Fruit fly (Drosophila melanogaster) whole organism, embryonic: ENCODE results near the gene CG43800.

Experiments
- Atf3 ChIP-seq: fragments of 200-800 bp; sonication (Bioruptor generic); optimal IDR thresholded peaks from 3 replicates; lab custom pipeline; 2016; ENCODE audit warnings: missing biosample characterization, missing genetic modification characterization
- Atf6 ChIP-seq: fragments of 200-800 bp; sonication (Bioruptor generic); IDR thresholded peaks from 2 replicates; pipeline ENCODE4 v1.3.6; 2022; ENCODE audit warnings: missing biosample characterization, missing genetic modification characterization
- CG14441 ChIP-seq: fragments of 200-800 bp; sonication (Bioruptor generic); IDR thresholded peaks from 2 replicates; pipeline ENCODE4 v1.3.6; 2022; ENCODE audit warnings: missing biosample characterization, missing genetic modification characterization
- CG15601 ChIP-seq: fragments of 200-800 bp; sonication (Bioruptor generic); optimal IDR thresholded peaks from 3 replicates; lab custom pipeline; 2019; ENCODE audit warnings: missing biosample characterization, mild to moderate bottlenecking, missing genetic modification characterization, moderate library complexity
- CG16813 ChIP-seq: fragments of 200-800 bp; sonication (Bioruptor generic); IDR thresholded peaks from 3 replicates; pipeline ENCODE4 v1.3.6; 2022; ENCODE audit warnings: missing biosample characterization, missing genetic modification characterization; ENCODE audit not compliant: partially characterized antibody
- CG17186 ChIP-seq: fragments of 200-800 bp; sonication (Bioruptor generic); optimal IDR thresholded peaks from 3 replicates; lab custom pipeline; 2017; ENCODE audit warnings: missing biosample characterization, missing genetic modification reagents, missing genetic modification characterization
- CG17359 ChIP-seq: fragments of 200-800 bp; sonication (Bioruptor generic); optimal IDR thresholded peaks from 3 replicates; lab custom pipeline; 2018; ENCODE audit warnings: missing biosample characterization, mild to moderate bottlenecking, missing genetic modification characterization, moderate library complexity
- CG17568 ChIP-seq: fragments of 200-800 bp; sonication (Bioruptor generic); optimal IDR thresholded peaks from 2 replicates; lab custom pipeline; 2018; ENCODE audit warnings: missing biosample characterization, mild to moderate bottlenecking, missing genetic modification characterization, moderate library complexity
- CG18599 ChIP-seq: fragments of 200-800 bp; sonication (Bioruptor generic); optimal IDR thresholded peaks from 3 replicates; lab custom pipeline; 2017; ENCODE audit warnings: missing biosample characterization, missing genetic modification characterization, mild to moderate bottlenecking, moderate library complexity, missing genetic modification reagents
- CG33557 ChIP-seq: fragments of 200-800 bp; sonication (Bioruptor generic); optimal IDR thresholded peaks from 2 replicates; lab custom pipeline; 2019; ENCODE audit warnings: missing biosample characterization, mild to moderate bottlenecking, missing genetic modification characterization, moderate library complexity
- CG3726 ChIP-seq: fragments of 200-800 bp; sonication (Bioruptor generic); IDR thresholded peaks from 3 replicates; pipeline ENCODE4, ENCODE4 v1.3.6; 2022; ENCODE audit warnings: missing biosample characterization, missing genetic modification characterization
- CG5953 ChIP-seq: fragments of 200-800 bp; sonication (Bioruptor generic); IDR thresholded peaks from 2 replicates; pipeline ENCODE4 v1.3.6; 2022; ENCODE audit warnings: missing biosample characterization, missing genetic modification characterization
- CG6272 ChIP-seq: fragments of 200-800 bp; sonication (Bioruptor generic); IDR thresholded peaks from 2 replicates; pipeline ENCODE4 v1.3.6; 2022; ENCODE audit warnings: missing biosample characterization, missing genetic modification characterization
- CG7271 ChIP-seq: fragments of 200-800 bp; sonication (Bioruptor generic); optimal IDR thresholded peaks from 2 replicates; lab custom pipeline; 2018; ENCODE audit warnings: missing biosample characterization, mild to moderate bottlenecking, missing genetic modification characterization, moderate library complexity
- CG8089 ChIP-seq: fragments of 200-800 bp; sonication (Bioruptor generic); optimal IDR thresholded peaks from 3 replicates; lab custom pipeline; 2016; ENCODE audit warnings: missing biosample characterization, missing genetic modification characterization
- CG8765 ChIP-seq: fragments of 200-800 bp; sonication (Bioruptor generic); IDR thresholded peaks from 2 replicates; pipeline ENCODE4 v1.3.6; 2022; ENCODE audit warnings: missing biosample characterization, missing genetic modification characterization
- CG9727 ChIP-seq: fragments of 200-800 bp; sonication (Bioruptor generic); optimal IDR thresholded peaks from 3 replicates; lab custom pipeline; 2017; ENCODE audit warnings: missing biosample characterization, mild to moderate bottlenecking, missing genetic modification characterization
- Doc3 ChIP-seq: fragments of 200-800 bp; sonication (Bioruptor generic); IDR thresholded peaks from 3 replicates; pipeline ENCODE4 v1.3.6; 2022; ENCODE audit warnings: missing biosample characterization, missing genetic modification characterization; ENCODE audit not compliant: partially characterized antibody
- HHEX ChIP-seq: fragments of 200-800 bp; sonication (Bioruptor generic); optimal IDR thresholded peaks from 3 replicates; lab custom pipeline; 2017; ENCODE audit warnings: missing biosample characterization, mild to moderate bottlenecking, missing genetic modification characterization, missing genetic modification reagents
- Hey ChIP-seq: fragments of 200-800 bp; sonication (Bioruptor generic); optimal IDR thresholded peaks from 3 replicates; lab custom pipeline; 2018; ENCODE audit warnings: missing biosample characterization, mild to moderate bottlenecking, missing genetic modification characterization
- Hr78 ChIP-seq, 2 experiments: fragments of 200-800 bp in 1 of 2; fragments of >200 bp in 1 of 2; sonication (Bioruptor generic) in 1 of 2; optimal IDR thresholded peaks; 2 replicates each; lab custom pipeline; 2017 to 2019; ENCODE audit warnings: missing biosample characterization in 2 of 2, missing genetic modification characterization in 2 of 2, mild to moderate bottlenecking in 1 of 2, moderate library complexity in 1 of 2
- Jarid2 ChIP-seq: fragments of 200-800 bp; sonication (Bioruptor generic); optimal IDR thresholded peaks from 3 replicates; lab custom pipeline; 2017; ENCODE audit warnings: mild to moderate bottlenecking, missing biosample characterization, missing genetic modification reagents, missing genetic modification characterization
- NfI ChIP-seq: fragments of 200-800 bp; sonication (Bioruptor generic); optimal IDR thresholded peaks from 3 replicates; lab custom pipeline; 2018; ENCODE audit warnings: missing biosample characterization, mild to moderate bottlenecking, missing genetic modification characterization, moderate library complexity
- Ptx1 ChIP-seq: fragments of 200-800 bp; sonication (Bioruptor generic); IDR thresholded peaks from 2 replicates; pipeline ENCODE4 v1.3.6; 2022; ENCODE audit warnings: missing biosample characterization, missing genetic modification characterization
- Rfx ChIP-seq: fragments of 200-800 bp; sonication (Bioruptor generic); IDR thresholded peaks from 2 replicates; pipeline ENCODE4 v1.3.6; 2022; ENCODE audit warnings: missing biosample characterization, missing genetic modification characterization
- Sin3A ChIP-seq: fragments of >200 bp; optimal IDR thresholded peaks from 2 replicates; lab custom pipeline; 2018
- Sox102F ChIP-seq: fragments of 200-800 bp; sonication (Bioruptor generic); optimal IDR thresholded peaks from 2 replicates; lab custom pipeline; 2018; ENCODE audit warnings: missing biosample characterization, mild to moderate bottlenecking, missing genetic modification characterization, moderate library complexity
- Xrp1 ChIP-seq: fragments of 200-800 bp; sonication (Bioruptor generic); IDR thresholded peaks from 2 replicates; pipeline ENCODE4 v1.3.6; 2022; ENCODE audit warnings: missing biosample characterization, missing genetic modification characterization
- btn ChIP-seq: fragments of 200-800 bp; sonication (Bioruptor generic); optimal IDR thresholded peaks from 2 replicates; lab custom pipeline; 2016; ENCODE audit warnings: missing biosample characterization, missing genetic modification characterization
- cg ChIP-seq: fragments of 200-800 bp; sonication (Bioruptor generic); optimal IDR thresholded peaks from 3 replicates; lab custom pipeline; 2019; ENCODE audit warnings: missing biosample characterization, mild to moderate bottlenecking, missing genetic modification characterization, moderate library complexity
- chinmo ChIP-seq: fragments of 200-800 bp; sonication (Bioruptor generic); IDR thresholded peaks from 4 replicates; pipeline ENCODE4 v1.3.6; 2022; ENCODE audit warnings: missing biosample characterization, missing genetic modification characterization; ENCODE audit not compliant: partially characterized antibody
- ci ChIP-seq: fragments of 200-800 bp; sonication (Bioruptor generic); IDR thresholded peaks from 3 replicates; pipeline ENCODE4 v1.3.6; 2022; ENCODE audit warnings: missing biosample characterization, missing genetic modification characterization
- dmrt99B ChIP-seq: fragments of 200-800 bp; sonication (Bioruptor generic); optimal IDR thresholded peaks from 2 replicates; lab custom pipeline; 2018; ENCODE audit warnings: missing biosample characterization, mild to moderate bottlenecking, missing genetic modification characterization, moderate library complexity
- emc ChIP-seq: fragments of 200-800 bp; sonication (Bioruptor generic); optimal IDR thresholded peaks from 2 replicates; lab custom pipeline; 2016; ENCODE audit warnings: missing biosample characterization, missing genetic modification characterization
- fd102C ChIP-seq: fragments of 200-800 bp; sonication (Bioruptor generic); optimal IDR thresholded peaks from 2 replicates; lab custom pipeline; 2018; ENCODE audit warnings: missing biosample characterization, mild to moderate bottlenecking, missing genetic modification characterization, moderate library complexity
- fd3F ChIP-seq: fragments of 200-800 bp; sonication (Bioruptor generic); optimal IDR thresholded peaks from 2 replicates; lab custom pipeline; 2018; ENCODE audit warnings: missing biosample characterization, mild to moderate bottlenecking, missing genetic modification characterization, moderate library complexity
- fd64A ChIP-seq: fragments of 200-800 bp; sonication (Bioruptor generic); optimal IDR thresholded peaks from 3 replicates; lab custom pipeline; 2018; ENCODE audit warnings: missing biosample characterization, mild to moderate bottlenecking, missing genetic modification characterization
- gem ChIP-seq: fragments of 200-800 bp; sonication (Bioruptor generic); optimal IDR thresholded peaks from 2 replicates; lab custom pipeline; 2019; ENCODE audit warnings: missing biosample characterization, mild to moderate bottlenecking, missing genetic modification characterization, moderate library complexity
- her ChIP-seq: fragments of 200-800 bp; sonication (Bioruptor generic); optimal IDR thresholded peaks from 2 replicates; lab custom pipeline; 2016; ENCODE audit warnings: missing biosample characterization, missing genetic modification characterization
- klu ChIP-seq: fragments of 200-800 bp; sonication (Bioruptor generic); IDR thresholded peaks from 2 replicates; pipeline ENCODE4 v1.3.6; 2022; ENCODE audit warnings: missing biosample characterization, missing genetic modification characterization
- lola ChIP-seq, 3 experiments: fragments of >200 bp in 2 of 3; fragments of 200-800 bp in 1 of 3; sonication (Bioruptor generic) in 1 of 3; optimal IDR thresholded peaks; 2 replicates each; lab custom pipeline; 2017 to 2019; ENCODE audit warnings: missing biosample characterization in 3 of 3, missing genetic modification characterization in 3 of 3, mild to moderate bottlenecking in 1 of 3, moderate library complexity in 1 of 3
- mld ChIP-seq: fragments of 200-800 bp; sonication (Bioruptor generic); IDR thresholded peaks from 3 replicates; pipeline ENCODE4 v1.3.6; 2022; ENCODE audit warnings: missing biosample characterization, missing genetic modification characterization; ENCODE audit not compliant: partially characterized antibody
- p53 ChIP-seq: fragments of 200-800 bp; sonication (Bioruptor generic); optimal IDR thresholded peaks from 2 replicates; lab custom pipeline; 2016; ENCODE audit warnings: missing biosample characterization, missing genetic modification characterization
- sima ChIP-seq: fragments of 200-800 bp; sonication (Bioruptor generic); optimal IDR thresholded peaks from 2 replicates; lab custom pipeline; 2016; ENCODE audit warnings: missing biosample characterization, missing genetic modification characterization
- so ChIP-seq: fragments of 200-800 bp; sonication (Bioruptor generic); IDR thresholded peaks from 3 replicates; pipeline ENCODE4 v1.3.6; 2022; ENCODE audit warnings: missing biosample characterization, missing genetic modification characterization
- tll ChIP-seq, 2 experiments: fragments of 200-800 bp in 1 of 2; fragments of >200 bp in 1 of 2; sonication (Bioruptor generic) in 1 of 2; optimal IDR thresholded peaks; 2 replicates each; lab custom pipeline; 2017 to 2019; ENCODE audit warnings: missing biosample characterization in 2 of 2, missing genetic modification characterization in 2 of 2, mild to moderate bottlenecking in 1 of 2, moderate library complexity in 1 of 2
- trem ChIP-seq: fragments of 200-800 bp; optimal IDR thresholded peaks from 3 replicates; lab custom pipeline; 2019; ENCODE audit warnings: missing biosample characterization, mild to moderate bottlenecking, missing genetic modification characterization, moderate library complexity
- trh ChIP-seq: fragments of 200-800 bp; sonication (Bioruptor generic); optimal IDR thresholded peaks from 2 replicates; lab custom pipeline; 2016; ENCODE audit warnings: missing biosample characterization, missing genetic modification characterization
- tx ChIP-seq: fragments of 200-800 bp; sonication (Bioruptor generic); optimal IDR thresholded peaks from 2 replicates; lab custom pipeline; 2016; ENCODE audit warnings: missing biosample characterization, missing genetic modification characterization
- unc-4 ChIP-seq: fragments of 200-800 bp; sonication (Bioruptor generic); IDR thresholded peaks from 2 replicates; pipeline ENCODE4 v1.3.6; 2022; ENCODE audit warnings: missing biosample characterization, missing genetic modification characterization; ENCODE audit not compliant: partially characterized antibody

The CG43800 gene

DNA sequence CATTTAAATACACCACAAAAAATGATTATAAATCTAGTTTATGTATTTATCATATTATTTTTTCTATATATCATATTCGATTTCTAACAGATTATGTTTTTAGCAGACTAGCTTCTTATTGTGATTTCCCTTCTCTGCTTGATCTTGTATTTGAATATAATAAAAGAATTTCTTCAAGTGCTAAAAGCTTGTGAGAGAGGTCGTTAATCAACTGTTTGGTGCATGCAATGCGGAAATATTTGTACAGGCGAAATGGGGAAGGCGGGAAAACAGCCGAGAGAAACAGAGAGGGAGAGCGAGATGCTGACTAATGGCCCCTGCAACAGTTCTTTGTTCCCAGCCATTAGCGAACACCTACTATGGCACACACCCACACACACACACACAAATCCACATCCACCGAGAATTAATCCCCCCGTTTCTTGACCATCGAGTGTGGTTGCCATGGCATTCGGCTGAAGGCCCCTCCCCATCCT is 32.9 kb downstream of the CG43800 start (continued):
- TF ChIP-seq tx (GFP tag; lab: Kevin White, UChicago) (no peak), lola (GFP tag; optimal IDR thresholded peaks at IDR 0.05; lab: Kevin White, UChicago) (no peak), emc (GFP tag; lab: Kevin White, UChicago) (no peak), Atf3 (GFP tag; lab: Kevin White, UChicago) (no peak), trh (GFP tag; lab: Kevin White, UChicago) (no peak), CG7271 (tag; lab: Kevin White, UChicago) (no peak), CG8765 (no peak), ci (GFP tag; lab: Robert Waterston, UW) (0 out of 3 replicates have a peak, but pooled peaks have one; percentile 8), Atf6 (no peak), NfI (GFP tag; lab: Kevin White, UChicago) (no peak), CG17186 (GFP tag; lab: Kevin White, UChicago) (no peak), CG14441 (GFP tag; lab: Robert Waterston, UW) (no peak), dmrt99B (tag; lab: Kevin White, UChicago) (no peak), Xrp1 (GFP tag; lab: Robert Waterston, UW) (0 out of 2 replicates have a peak, but pooled peaks have one; percentile 9), CG17359 (tag; lab: Kevin White, UChicago) (no peak), cg (GFP tag; lab: Kevin White, UChicago) (peak; percentile 47), CG6272 (GFP tag; lab: Robert Waterston, UW) (no peak), trem (tag; lab: Kevin White, UChicago) (no peak), Sox102F (GFP tag; lab: Kevin White, UChicago) (peak; percentile 51), CG5953 (GFP tag; lab: Robert Waterston, UW) (no peak), Ptx1 (GFP tag; lab: Robert Waterston, UW) (0 out of 2 replicates have a peak, but pooled peaks have one; percentile 6), btn (no peak), CG9727 (no peak), CG33557 (GFP tag; lab: Kevin White, UChicago) (no peak), Sin3A (no peak), tll (GFP tag; optimal IDR thresholded peaks at IDR 0.05; lab: Kevin White, UChicago) (no peak), gem (peak; percentile 17), CG17568 (GFP tag; lab: Kevin White, UChicago) (no peak), Jarid2 (no peak), chinmo (GFP tag; lab: Robert Waterston, UW) (0 out of 4 replicates have a peak, but pooled peaks have one; percentile 23), fd64A (GFP tag; lab: Kevin White, UChicago) (no peak), fd3F (no peak), Hey (tag; lab: Kevin White, UChicago) (no peak), CG18599 (GFP tag; lab: Kevin White, UChicago) (no peak), mld (GFP tag; lab: Robert Waterston, UW) (no peak), her (GFP tag; lab: Kevin White, UChicago) (no peak), Hr78 (GFP tag; optimal IDR thresholded peaks at IDR 0.05; lab: Kevin White, UChicago) (no peak), sima (no peak), p53 (GFP tag; lab: Kevin White, UChicago) (no peak), so (GFP tag; lab: Robert Waterston, UW) (no peak), fd102C (GFP tag; lab: Kevin White, UChicago) (no peak), CG16813 (no peak), klu (no peak), Doc3 (GFP tag; lab: Robert Waterston, UW) (no peak), CG3726 (no peak), HHEX (GFP tag; lab: Kevin White, UChicago) (no peak), unc-4 (GFP tag; lab: Robert Waterston, UW) (no peak), CG8089 (GFP tag; lab: Kevin White, UChicago) (no peak), Rfx (peak; percentile 74), CG15601 (tag; lab: Kevin White, UChicago) (no peak)
